Worm (Caenorhabditis elegans): ENCODE results near the gene Y42A5A.3.

- TF ChIP-seq him-1 (tag; optimal IDR thresholded peaks at IDR 0.05) = no peak
- no peak for TF ChIP-seq W03F9.2 (tag; optimal IDR thresholded peaks at IDR 0.05)
Measured at ce11 chrV:11087519-11087998, 8.2 kb downstream of the Y42A5A.3 start, which contains the start of gene Y42A5A.1.

Measured in whole organism, L4/young adult.